Worm (Caenorhabditis elegans) whole organism, late embryonic: Measurements from ENCODE around the gene srj-33.

Experiments used
- C08G9.2 ChIP-seq: sonication (generic microtip); optimal IDR thresholded peaks from 2 replicates; lab custom pipeline; 2016; ENCODE audit warnings: mild to moderate bottlenecking, missing genetic modification characterization, moderate library complexity, missing compliant biosample characterization
- F13H6.1 ChIP-seq: sonication (generic microtip); optimal IDR thresholded peaks from 2 replicates; lab custom pipeline; 2016; ENCODE audit warnings: missing genetic modification characterization, missing compliant biosample characterization
- T23F11.4 ChIP-seq: fragments of 200-800 bp; sonication (Bioruptor generic); optimal IDR thresholded peaks from 2 replicates; lab custom pipeline; 2018; ENCODE audit warnings: mild to moderate bottlenecking, missing genetic modification characterization, missing compliant biosample characterization
- ama-1 ChIP-seq: fragments of 150-350 bp; optimal IDR thresholded peaks from 2 replicates; lab custom pipeline; 2014
- ceh-14 ChIP-seq: sonication (generic microtip); optimal IDR thresholded peaks from 2 replicates; lab custom pipeline; 2016; ENCODE audit warnings: missing genotype, missing genetic modification characterization, missing compliant biosample characterization
- ceh-6 ChIP-seq: fragments of 200-800 bp; sonication (Bioruptor generic); optimal IDR thresholded peaks from 2 replicates; lab custom pipeline; 2018; ENCODE audit warnings: mild to moderate bottlenecking, missing genetic modification characterization, missing compliant biosample characterization
- ceh-9 ChIP-seq: sonication (generic microtip); optimal IDR thresholded peaks from 2 replicates; lab custom pipeline; 2016; ENCODE audit warnings: mild to moderate bottlenecking, missing genetic modification characterization, inconsistent platforms, missing compliant biosample characterization
- elt-2 ChIP-seq: sonication (generic microtip); optimal IDR thresholded peaks from 2 replicates; lab custom pipeline; 2016; ENCODE audit warnings: missing genetic modification reagents, missing genetic modification characterization, missing compliant biosample characterization
- fkh-10 ChIP-seq: fragments of 150-350 bp; optimal IDR thresholded peaks from 2 replicates; lab custom pipeline; 2014; ENCODE audit warnings: missing biosample characterization, missing genetic modification reagents, missing genetic modification characterization
- lin-11 ChIP-seq: fragments of 200-800 bp; sonication (Bioruptor generic); optimal IDR thresholded peaks from 2 replicates; lab custom pipeline; 2018; ENCODE audit warnings: mild to moderate bottlenecking, missing genetic modification characterization, missing compliant biosample characterization
- nfya-1 ChIP-seq: sonication (generic microtip); optimal IDR thresholded peaks from 2 replicates; lab custom pipeline; 2017; ENCODE audit warnings: missing genetic modification characterization, mild to moderate bottlenecking, missing compliant biosample characterization, antibody characterized with exemption, moderate library complexity
- nhr-11 ChIP-seq: fragments of 150-350 bp; optimal IDR thresholded peaks from 2 replicates; lab custom pipeline; 2014; ENCODE audit warnings: missing biosample characterization, missing genetic modification characterization
- rnt-1 ChIP-seq: sonication (generic microtip); optimal IDR thresholded peaks from 2 replicates; lab custom pipeline; 2016; ENCODE audit warnings: missing genetic modification characterization, missing compliant biosample characterization

- TF ChIP-seq ama-1 (lab: Kevin White, UChicago) (no peak), elt-2 (tag; lab: Kevin White, UChicago) (no peak), ceh-14 (tag; lab: Kevin White, UChicago) (no peak), C08G9.2 (tag; lab: Kevin White, UChicago) (no peak), ceh-9 (no peak), lin-11 (tag; lab: Kevin White, UChicago) (no peak), nfya-1 (tag; lab: Kevin White, UChicago) (no peak), fkh-10 (GFP tag; lab: Kevin White, UChicago) (no peak), F13H6.1 (tag; lab: Kevin White, UChicago) (no peak), ceh-6 (no peak), rnt-1 (tag; lab: Kevin White, UChicago) (no peak), nhr-11 (tag; lab: Kevin White, UChicago) (no peak), T23F11.4 (no peak)
These were observed 22.3 kb downstream of the srj-33 start, which contains the start of gene mec-9 for ce11 chrV:9915021-9915420.
